Fruit fly (Drosophila melanogaster): ENCODE data around the gene CG16711.
A peak's percentile ranks its signal among the peaks of the same experiment; 100 is the strongest.

Gene CG16711

DNA sequence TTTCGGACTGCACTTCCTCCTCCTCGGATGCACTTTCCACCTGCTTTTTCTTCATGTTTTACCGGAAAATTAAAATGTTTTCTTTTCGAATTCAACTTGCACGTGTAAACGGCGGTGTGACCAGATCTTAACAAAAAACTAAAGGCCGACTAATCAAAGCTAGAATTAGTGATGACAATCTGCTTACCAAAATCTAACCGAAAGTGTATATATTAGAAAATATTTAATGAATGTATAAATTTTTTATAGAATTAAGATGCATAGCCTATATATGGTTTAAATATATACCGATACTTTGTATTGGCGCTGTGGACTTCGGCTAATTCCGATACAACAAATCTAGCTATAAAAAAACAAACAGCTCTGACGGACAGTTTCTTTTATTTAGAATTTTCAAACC, 14.8 kb downstream of the CG16711 start, which contains the start of the genes CG18178 and CG14174 (continued):
- TF ChIP-seq CG6765 (GFP tag; optimal IDR thresholded peaks at IDR 0.05) (no peak), dmrt99B (tag; optimal IDR thresholded peaks at IDR 0.05) (no peak), hkb (optimal IDR thresholded peaks at IDR 0.05) (no peak), hkb (GFP tag; IDR thresholded peaks at IDR 0.05) (peak; percentile 44; the same call in 1 of the 2 replicates), CG14965 (GFP tag; optimal IDR thresholded peaks at IDR 0.05; ENCODE audit: borderline replicate concordance) (no peak), jing (GFP tag; optimal IDR thresholded peaks at IDR 0.05) (peak; percentile 11), CG7839 (tag; optimal IDR thresholded peaks at IDR 0.05) (peak; percentile 78), Hr78 (GFP tag; optimal IDR thresholded peaks at IDR 0.05) (no peak), CG13296 (GFP tag; optimal IDR thresholded peaks at IDR 0.05) (peak; percentile 71), NK7.1 (GFP tag; optimal IDR thresholded peaks at IDR 0.05) (no peak), CG7745 (tag; optimal IDR thresholded peaks at IDR 0.05) (no peak), pfk (GFP tag; optimal IDR thresholded peaks at IDR 0.05) (no peak), CG6254 (GFP tag; optimal IDR thresholded peaks at IDR 0.05) (peak; percentile 38), CG13775 (GFP tag; optimal IDR thresholded peaks at IDR 0.05) (peak; percentile 73), sc (optimal IDR thresholded peaks at IDR 0.05) (no peak), sc (GFP tag; optimal IDR thresholded peaks at IDR 0.05) (peak; percentile 35), Elba2 (GFP tag; optimal IDR thresholded peaks at IDR 0.05) (peak; percentile 20), CG14860 (GFP tag; IDR thresholded peaks at IDR 0.05; ENCODE audit: partially characterized antibody) (no peak), ham (GFP tag; IDR thresholded peaks at IDR 0.05) (no peak), CG14441 (GFP tag; IDR thresholded peaks at IDR 0.05) (peak; percentile 42; the same call in 1 of the 2 replicates), bbx (GFP tag; IDR thresholded peaks at IDR 0.05; ENCODE audit: partially characterized antibody) (no peak), sd (tag; optimal IDR thresholded peaks at IDR 0.05) (no peak), Drgx (GFP tag; IDR thresholded peaks at IDR 0.05) (no peak), peb (GFP tag; IDR thresholded peaks at IDR 0.05) (no peak), CG12155 (GFP tag; optimal IDR thresholded peaks at IDR 0.05) (peak; percentile 54), Hmr (GFP tag; optimal IDR thresholded peaks at IDR 0.05) (no peak), jigr1 (GFP tag; IDR thresholded peaks at IDR 0.05) (no peak), Aef1 (GFP tag; IDR thresholded peaks at IDR 0.05) (peak; percentile 65), Bdp1 (GFP tag; optimal IDR thresholded peaks at IDR 0.05) (no peak), stwl (tag; optimal IDR thresholded peaks at IDR 0.05) (peak; percentile 35), CG8089 (GFP tag; optimal IDR thresholded peaks at IDR 0.05) (no peak), CG30403 (GFP tag; optimal IDR thresholded peaks at IDR 0.05) (peak; percentile 60), p53 (GFP tag; optimal IDR thresholded peaks at IDR 0.05) (no peak), CG31388 (GFP tag; optimal IDR thresholded peaks at IDR 0.05) (no peak), gem (tag; optimal IDR thresholded peaks at IDR 0.05) (peak; percentile 80), sob (GFP tag; IDR thresholded peaks at IDR 0.05) (peak; percentile 80), C15 (GFP tag; IDR thresholded peaks at IDR 0.05) (peak; percentile 14; the same call in 1 of the 3 replicates), tio (GFP tag; optimal IDR thresholded peaks at IDR 0.05) (no peak), corto (GFP tag; optimal IDR thresholded peaks at IDR 0.05) (no peak), chinmo (GFP tag; IDR thresholded peaks at IDR 0.05; ENCODE audit: partially characterized antibody) (no peak), CG16815 (GFP tag; optimal IDR thresholded peaks at IDR 0.05) (peak; percentile 47), CG8944 (GFP tag; optimal IDR thresholded peaks at IDR 0.05) (no peak), CG3163 (GFP tag; optimal IDR thresholded peaks at IDR 0.05) (no peak), CG4854 (GFP tag; optimal IDR thresholded peaks at IDR 0.05) (peak; percentile 23), CG6175 (GFP tag; IDR thresholded peaks at IDR 0.05) (no peak), CG12769 (tag; optimal IDR thresholded peaks at IDR 0.05) (no peak), CG34422 (GFP tag; IDR thresholded peaks at IDR 0.05) (peak; percentile 73), CG9932 (GFP tag; IDR thresholded peaks at IDR 0.05) (peak; percentile 85), CG14667 (GFP tag; IDR thresholded peaks at IDR 0.05) (peak; percentile 55), CG15011 (GFP tag; optimal IDR thresholded peaks at IDR 0.05) (no peak), unc-4 (GFP tag; IDR thresholded peaks at IDR 0.05; ENCODE audit: partially characterized antibody) (peak; percentile 33; the same call in 1 of the 2 replicates)

Data from whole organism, embryonic.